Worm (Caenorhabditis elegans): Measurements from ENCODE around the gene ifb-2.

DNA sequence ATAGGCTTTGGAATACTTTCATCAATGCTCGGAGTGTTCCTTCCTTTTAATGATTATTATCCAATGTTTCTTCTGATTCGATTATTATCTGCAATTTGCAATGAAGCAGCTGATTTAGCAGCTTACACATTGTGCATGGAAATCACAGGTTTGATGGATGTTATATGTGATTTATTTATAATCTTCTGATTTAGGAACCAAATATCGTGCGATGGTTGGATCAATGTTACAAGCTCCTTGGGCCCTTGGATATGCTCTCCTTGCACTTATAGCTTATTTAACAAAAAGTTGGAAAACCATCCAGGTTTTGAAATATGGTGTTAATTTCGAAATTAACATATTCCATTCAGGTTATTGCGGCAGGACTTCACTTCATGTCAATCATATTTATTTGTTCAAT is 35.5 kb downstream of the ifb-2 start:
- TF ChIP-seq nhr-237 (tag; optimal IDR thresholded peaks at IDR 0.05) (no peak), nhr-25 (tag; optimal IDR thresholded peaks at IDR 0.05) (no peak), unc-55 (GFP tag; optimal IDR thresholded peaks at IDR 0.05) (no peak)
